Fruit fly (Drosophila melanogaster) Kc167 (cell line): Measurements from ENCODE around the gene obst-E.

ENCODE experiments used
- Myc ChIP-seq: fragments of >200 bp; optimal IDR thresholded peaks from 2 replicates; lab custom pipeline; 2017; ENCODE audit warnings: missing external identifiers
- Sin3A ChIP-seq: fragments of >200 bp; optimal IDR thresholded peaks from 2 replicates; lab custom pipeline; 2018; ENCODE audit warnings: missing external identifiers
- h ChIP-seq: fragments of >200 bp; optimal IDR thresholded peaks from 3 replicates; lab custom pipeline; 2018; ENCODE audit warnings: missing external identifiers
- psq ChIP-seq: fragments of >200 bp; optimal IDR thresholded peaks from 2 replicates; lab custom pipeline; 2017; ENCODE audit warnings: missing external identifiers
- ttk ChIP-seq: sonication (Bioruptor generic); optimal IDR thresholded peaks from 2 replicates; lab custom pipeline; 2017; ENCODE audit warnings: missing external identifiers

DNA sequence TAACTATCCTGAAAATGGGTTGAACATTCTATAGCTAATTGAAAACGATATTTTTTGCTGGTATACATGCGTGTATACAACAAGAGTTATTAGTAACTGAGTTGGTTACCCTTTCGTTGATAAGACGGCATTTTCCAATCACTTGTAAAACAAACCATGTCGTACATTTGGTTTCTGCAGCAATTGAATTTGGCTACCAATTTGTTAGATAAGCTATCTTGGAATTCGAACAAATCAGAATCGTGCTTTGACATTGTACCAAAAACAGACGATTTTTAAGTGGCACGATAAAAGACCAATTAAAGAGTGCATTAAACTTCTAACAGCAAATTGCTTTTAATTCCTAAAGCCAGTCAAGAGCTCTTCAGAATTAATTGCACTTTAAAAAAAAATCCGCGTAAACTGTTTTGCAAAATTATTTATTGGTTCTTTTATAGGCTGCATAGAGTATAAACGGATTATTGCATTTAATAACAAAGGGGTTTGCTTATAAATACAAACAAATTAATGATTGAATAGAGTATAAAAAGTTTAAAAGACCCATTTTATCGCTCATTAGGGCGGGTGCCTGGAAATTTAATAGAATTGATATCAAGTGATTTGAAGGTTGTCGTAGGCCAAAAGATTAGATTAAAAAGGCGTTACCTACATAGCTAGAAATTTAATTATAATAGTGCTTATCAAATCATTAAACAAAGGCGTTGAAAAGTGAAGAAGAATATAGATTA, 25.0 kb upstream of the obst-E start:
- TF ChIP-seq h (lab: Kevin White, UChicago), result no peak
- TF ChIP-seq ttk, result no peak
- TF ChIP-seq psq (lab: Kevin White, UChicago), result no peak
- TF ChIP-seq Sin3A, result no peak
- TF ChIP-seq Myc (lab: Kevin White, UChicago), result no peak
